Fruit fly (Drosophila melanogaster) S2 (cell line): ENCODE measurements around the gene CG44362.

Source experiments
- CG8478 ChIP-seq: fragments of >200 bp; optimal IDR thresholded peaks from 2 replicates; lab custom pipeline; 2018
- CTCF ChIP-seq, 2 experiments: fragments of >200 bp; optimal IDR thresholded peaks; 2 replicates each; lab custom pipeline; 2018

- TF ChIP-seq CG8478 (lab: Kevin White, UChicago) (no peak), CTCF (optimal IDR thresholded peaks at IDR 0.05; lab: Kevin White, UChicago) (peak; percentile 84 to 87)
These were observed 38.6 kb upstream of the CG44362 start for dm6 chr3L:11358733-11359132.
